Worm (Caenorhabditis elegans) whole organism, L1 larva: Measurements from ENCODE around the gene cyp-13A10.

Source experiments
- C04F5.9 ChIP-seq: sonication (generic microtip); optimal IDR thresholded peaks from 2 replicates; lab custom pipeline; 2016; ENCODE audit warnings: missing genetic modification characterization, missing compliant biosample characterization
- F16B12.6 ChIP-seq: fragments of 150-350 bp; optimal IDR thresholded peaks from 2 replicates; lab custom pipeline; 2014; ENCODE audit warnings: missing biosample characterization, missing genetic modification characterization
- Y116A8C.19 ChIP-seq: sonication (generic microtip); optimal IDR thresholded peaks from 2 replicates; lab custom pipeline; 2016; ENCODE audit warnings: missing compliant biosample characterization, missing genetic modification characterization, borderline replicate concordance
- aha-1 ChIP-seq: fragments of 150-350 bp; optimal IDR thresholded peaks from 2 replicates; lab custom pipeline; 2014; ENCODE audit warnings: missing biosample characterization, missing genetic modification characterization
- aly-2 ChIP-seq: fragments of 150-350 bp; optimal IDR thresholded peaks from 2 replicates; lab custom pipeline; 2014; ENCODE audit warnings: missing biosample characterization, missing genetic modification characterization
- blmp-1 ChIP-seq: fragments of 150-350 bp; optimal IDR thresholded peaks from 2 replicates; lab custom pipeline; 2014; ENCODE audit warnings: missing biosample characterization, missing genetic modification characterization
- ceh-63 ChIP-seq: fragments of 200-800 bp; sonication (Bioruptor generic); optimal IDR thresholded peaks from 2 replicates; lab custom pipeline; 2018; ENCODE audit warnings: mild to moderate bottlenecking, missing genetic modification characterization, missing compliant biosample characterization
- ceh-82 ChIP-seq, 3 experiments: fragments of 150-350 bp in 1 of 3; sonication (generic microtip) in 2 of 3; optimal IDR thresholded peaks; 2 replicates each; lab custom pipeline; 2014 to 2017; ENCODE audit warnings: missing biosample characterization in 3 of 3, missing genetic modification characterization in 3 of 3
- ceh-88 ChIP-seq: fragments of 200-800 bp; sonication (Bioruptor generic); IDR thresholded peaks from 2 replicates; pipeline ENCODE4 v1.3.6; 2022; ENCODE audit warnings: missing genetic modification characterization, missing compliant biosample characterization
- ces-1 ChIP-seq: fragments of 150-350 bp; optimal IDR thresholded peaks from 2 replicates; lab custom pipeline; 2014; ENCODE audit warnings: missing biosample characterization, missing genetic modification reagents, missing genetic modification characterization
- dpl-1 ChIP-seq, 3 experiments: fragments of 150-350 bp in 2 of 3; sonication (generic microtip) in 1 of 3; optimal IDR thresholded peaks; 2 replicates each; lab custom pipeline; 2014 to 2017; ENCODE audit warnings: missing biosample characterization in 3 of 3, missing genetic modification characterization in 3 of 3, missing genetic modification reagents in 3 of 3
- dsc-1 ChIP-seq: sonication (generic microtip); optimal IDR thresholded peaks from 2 replicates; lab custom pipeline; 2016; ENCODE audit warnings: mild to moderate bottlenecking, missing genetic modification characterization, missing compliant biosample characterization
- efl-1 ChIP-seq, 4 experiments: fragments of 150-350 bp; optimal IDR thresholded peaks in 3 of 4; peaks in 1 of 4; 1 replicate in 1 of 4; 2 replicates in 3 of 4; lab custom pipeline; 2014; ENCODE audit warnings: missing biosample characterization in 2 of 4, missing genetic modification characterization in 2 of 4, missing genetic modification reagents in 2 of 4
- egl-27 ChIP-seq, 2 experiments: fragments of 150-350 bp in 1 of 2; sonication (generic microtip); optimal IDR thresholded peaks; 3 replicates each; lab custom pipeline; 2017 to 2018; ENCODE audit warnings: missing biosample characterization in 2 of 2, missing genetic modification characterization in 2 of 2, missing genetic modification reagents in 2 of 2
- elt-3 ChIP-seq, 6 experiments: fragments of 150-350 bp in 1 of 6; sonication (generic microtip); optimal IDR thresholded peaks; 2 replicates each; lab custom pipeline; 2017 to 2018; ENCODE audit warnings: missing biosample characterization in 6 of 6, missing genetic modification characterization in 6 of 6, inconsistent platforms in 1 of 6
- fkh-10 ChIP-seq: sonication (generic microtip); optimal IDR thresholded peaks from 2 replicates; lab custom pipeline; 2017; ENCODE audit warnings: missing biosample characterization, missing genetic modification reagents, missing genetic modification characterization
- fkh-4 ChIP-seq: sonication (generic microtip); optimal IDR thresholded peaks from 2 replicates; lab custom pipeline; 2016; ENCODE audit warnings: missing compliant biosample characterization, missing genetic modification characterization, borderline replicate concordance
- fkh-8 ChIP-seq: sonication (generic microtip); optimal IDR thresholded peaks from 2 replicates; lab custom pipeline; 2016; ENCODE audit warnings: mild to moderate bottlenecking, missing genetic modification characterization, missing compliant biosample characterization
- fos-1 ChIP-seq: fragments of 150-350 bp; optimal IDR thresholded peaks from 2 replicates; lab custom pipeline; 2014; ENCODE audit warnings: missing biosample characterization, missing genetic modification characterization
- hpl-2 ChIP-seq: fragments of 150-350 bp; optimal IDR thresholded peaks from 2 replicates; lab custom pipeline; 2014; ENCODE audit warnings: missing biosample characterization, missing genetic modification reagents, missing genetic modification characterization
- jun-1 ChIP-seq: fragments of 150-350 bp; optimal IDR thresholded peaks from 2 replicates; lab custom pipeline; 2014; ENCODE audit warnings: missing biosample characterization, missing genetic modification reagents, missing genetic modification characterization
- lin-13 ChIP-seq: fragments of 150-350 bp; optimal IDR thresholded peaks from 2 replicates; lab custom pipeline; 2014; ENCODE audit warnings: missing biosample characterization, missing genetic modification reagents, missing genetic modification characterization
- lin-14 ChIP-seq: fragments of 200-800 bp; sonication (Bioruptor generic); optimal IDR thresholded peaks from 2 replicates; lab custom pipeline; 2018; ENCODE audit warnings: mild to moderate bottlenecking, missing genetic modification characterization, moderate library complexity, missing compliant biosample characterization
- lin-35 ChIP-seq, 2 experiments: fragments of 150-350 bp; optimal IDR thresholded peaks; 2 replicates each; lab custom pipeline; 2014; ENCODE audit warnings: missing biosample characterization in 2 of 2, missing genetic modification characterization in 2 of 2, missing genetic modification reagents in 2 of 2
- lin-39 ChIP-seq: fragments of 150-350 bp; optimal IDR thresholded peaks from 2 replicates; lab custom pipeline; 2014; ENCODE audit warnings: missing biosample characterization, missing genetic modification reagents, missing genetic modification characterization
- mab-9 ChIP-seq: fragments of 200-800 bp; sonication (Bioruptor generic); IDR thresholded peaks from 2 replicates; pipeline ENCODE4 v1.3.6; 2022; ENCODE audit warnings: missing genetic modification reagents, missing genetic modification characterization, missing compliant biosample characterization
- mep-1 ChIP-seq: fragments of 150-350 bp; optimal IDR thresholded peaks from 2 replicates; lab custom pipeline; 2014; ENCODE audit warnings: missing biosample characterization, missing genetic modification characterization
- nhr-12 ChIP-seq: sonication (generic microtip); optimal IDR thresholded peaks from 2 replicates; lab custom pipeline; 2017; ENCODE audit warnings: missing biosample characterization, missing genetic modification characterization
- nhr-237 ChIP-seq: fragments of 150-350 bp; optimal IDR thresholded peaks from 2 replicates; lab custom pipeline; 2014; ENCODE audit warnings: missing biosample characterization, missing genetic modification characterization
- nhr-28 ChIP-seq: fragments of 150-350 bp; optimal IDR thresholded peaks from 2 replicates; lab custom pipeline; 2014; ENCODE audit warnings: missing biosample characterization, missing genetic modification characterization
- nhr-47 ChIP-seq: sonication (generic microtip); optimal IDR thresholded peaks from 2 replicates; lab custom pipeline; 2016; ENCODE audit warnings: mild to moderate bottlenecking, missing genetic modification characterization, moderate library complexity, missing compliant biosample characterization
- nhr-84 ChIP-seq: sonication (generic microtip); optimal IDR thresholded peaks from 2 replicates; lab custom pipeline; 2017; ENCODE audit warnings: missing biosample characterization, missing genetic modification characterization
- nhr-85 ChIP-seq: sonication (generic microtip); peaks from one replicate; lab custom pipeline; 2016; ENCODE audit warnings: missing genetic modification characterization, inconsistent platforms, missing compliant biosample characterization
- nhr-90 ChIP-seq: sonication (generic microtip); optimal IDR thresholded peaks from 2 replicates; lab custom pipeline; 2016; ENCODE audit warnings: mild to moderate bottlenecking, missing genetic modification characterization, missing compliant biosample characterization; ENCODE audit not compliant: poor library complexity
- pax-3 ChIP-seq: fragments of 200-800 bp; sonication (Bioruptor generic); optimal IDR thresholded peaks from 2 replicates; lab custom pipeline; 2018; ENCODE audit warnings: mild to moderate bottlenecking, missing genetic modification characterization, moderate library complexity, missing compliant biosample characterization
- rnt-1 ChIP-seq: sonication (generic microtip); optimal IDR thresholded peaks from 2 replicates; lab custom pipeline; 2016; ENCODE audit warnings: mild to moderate bottlenecking, missing genetic modification characterization, moderate library complexity, missing compliant biosample characterization
- skn-1 ChIP-seq: fragments of 150-350 bp; optimal IDR thresholded peaks from 2 replicates; lab custom pipeline; 2014; ENCODE audit warnings: missing biosample characterization, missing genetic modification characterization
- snpc-4 ChIP-seq: fragments of 150-350 bp; optimal IDR thresholded peaks from 2 replicates; lab custom pipeline; 2014; ENCODE audit warnings: missing biosample characterization, missing genetic modification characterization
- snu-23 ChIP-seq: sonication (generic microtip); optimal IDR thresholded peaks from 2 replicates; lab custom pipeline; 2016; ENCODE audit warnings: missing genetic modification characterization, missing compliant biosample characterization
- sup-37 ChIP-seq: fragments of 200-800 bp; sonication (Bioruptor generic); optimal IDR thresholded peaks from 2 replicates; lab custom pipeline; 2018; ENCODE audit warnings: mild to moderate bottlenecking, missing genetic modification characterization, missing compliant biosample characterization
- swsn-7 ChIP-seq: sonication (generic microtip); optimal IDR thresholded peaks from 2 replicates; lab custom pipeline; 2016; ENCODE audit warnings: missing genetic modification characterization, missing compliant biosample characterization
- tbx-2 ChIP-seq: sonication (generic microtip); optimal IDR thresholded peaks from 2 replicates; lab custom pipeline; 2016; ENCODE audit warnings: missing genetic modification characterization, missing compliant biosample characterization
- unc-62 ChIP-seq: fragments of 150-350 bp; optimal IDR thresholded peaks from 2 replicates; lab custom pipeline; 2014; ENCODE audit warnings: missing biosample characterization, missing genetic modification reagents, missing genetic modification characterization
- unc-86 ChIP-seq: sonication (generic microtip); optimal IDR thresholded peaks from 2 replicates; lab custom pipeline; 2016; ENCODE audit warnings: missing genetic modification characterization, missing compliant biosample characterization
- vab-15 ChIP-seq: sonication (generic microtip); optimal IDR thresholded peaks from 2 replicates; lab custom pipeline; 2017; ENCODE audit warnings: missing genotype, mild to moderate bottlenecking, missing genetic modification characterization, missing compliant biosample characterization
- xbp-1 ChIP-seq: sonication (generic microtip); optimal IDR thresholded peaks from 2 replicates; lab custom pipeline; 2016; ENCODE audit warnings: missing genetic modification characterization, missing compliant biosample characterization
- zag-1 ChIP-seq: fragments of 150-350 bp; optimal IDR thresholded peaks from 2 replicates; lab custom pipeline; 2014; ENCODE audit warnings: missing biosample characterization, missing genetic modification characterization
- zip-4 ChIP-seq: fragments of 200-800 bp; sonication (Bioruptor generic); optimal IDR thresholded peaks from 2 replicates; lab custom pipeline; 2018; ENCODE audit warnings: mild to moderate bottlenecking, missing genetic modification characterization, moderate library complexity, missing compliant biosample characterization

The cyp-13A10 gene

DNA sequence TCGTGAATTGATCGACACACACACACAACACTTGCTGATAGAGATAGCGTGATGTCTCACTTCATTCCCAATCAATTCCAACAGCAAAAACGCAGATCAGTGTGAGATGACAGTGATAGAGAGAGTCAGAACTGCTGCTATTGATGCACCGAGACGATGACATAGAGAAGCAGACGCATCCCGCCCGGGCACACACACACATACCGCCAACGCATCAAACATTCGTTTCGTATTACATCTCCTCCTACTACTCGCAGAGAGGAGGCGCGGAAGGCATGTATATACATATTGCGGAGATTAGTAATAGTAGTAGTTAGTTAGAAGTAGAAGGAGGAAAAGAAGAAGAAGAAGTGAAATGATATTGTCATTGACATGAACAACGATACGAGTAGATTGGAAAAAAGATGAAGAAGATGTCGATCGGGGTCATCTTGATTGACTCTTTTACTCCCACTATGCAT is 43.3 kb downstream of the cyp-13A10 start (continued):
- TF ChIP-seq dsc-1 (tag; lab: Kevin White, UChicago) (peak; percentile 40), fkh-8 (no peak), tbx-2 (tag; lab: Kevin White, UChicago) (peak; percentile 0), ceh-63 (GFP tag; lab: Kevin White, UChicago) (no peak), dpl-1 (GFP tag; optimal IDR thresholded peaks at IDR 0.05; lab: Kevin White, UChicago) (peak in 1 of 3 experiments; percentile 17), nhr-90 (peak; percentile 72), unc-62 (GFP tag; lab: Kevin White, UChicago) (no peak), nhr-85 (tag; lab: Kevin White, UChicago) (peak; percentile 87), lin-35 (GFP tag; optimal IDR thresholded peaks at IDR 0.05; lab: Kevin White, UChicago) (peak; percentile 4 to 64), mep-1 (peak; percentile 59), aly-2 (tag; lab: Kevin White, UChicago) (peak; percentile 30), blmp-1 (tag; lab: Kevin White, UChicago) (peak; percentile 79), ceh-88 (GFP tag; lab: Robert Waterston, UW) (no peak), efl-1 (optimal IDR thresholded peaks at IDR 0.05; lab: Kevin White, UChicago) (peak; percentile 33 to 43), efl-1 (GFP tag; optimal IDR thresholded peaks at IDR 0.05 in 1 of 2; lab: Kevin White, UChicago) (no peak), snu-23 (GFP tag; lab: Kevin White, UChicago) (peak; percentile 79), rnt-1 (tag; lab: Kevin White, UChicago) (peak; percentile 71), jun-1 (tag; lab: Kevin White, UChicago) (peak; percentile 59), vab-15 (no peak)

DNA sequence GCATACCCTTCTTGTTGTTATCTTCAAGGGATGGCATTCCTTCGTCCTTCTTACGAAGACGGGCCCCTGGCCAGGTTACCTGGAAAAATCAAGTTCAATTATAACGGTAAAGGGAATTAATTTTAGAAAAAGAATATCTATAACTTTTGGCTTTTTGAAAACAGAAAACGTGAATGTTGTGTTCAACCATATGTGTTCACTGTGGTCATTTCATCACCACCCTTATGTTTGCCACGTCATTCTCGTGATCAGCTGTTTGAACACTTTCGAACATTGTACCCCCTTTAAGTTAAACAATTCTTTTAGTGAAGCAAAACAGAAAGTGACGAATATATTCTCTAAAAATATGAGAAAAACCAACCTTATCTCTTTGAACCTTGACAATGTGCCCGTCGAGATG is 43.9 kb downstream of the cyp-13A10 start:
- TF ChIP-seq efl-1 (optimal IDR thresholded peaks at IDR 0.05; lab: Kevin White, UChicago), result no peak
- peak in 1 of 2 experiments; percentile 39 for TF ChIP-seq efl-1 (GFP tag; optimal IDR thresholded peaks at IDR 0.05 in 1 of 2; lab: Kevin White, UChicago)
- TF ChIP-seq C04F5.9 (tag; lab: Kevin White, UChicago), result no peak
- TF ChIP-seq zag-1, result no peak
- no peak for TF ChIP-seq snpc-4 (tag; lab: Kevin White, UChicago)
- TF ChIP-seq xbp-1 (tag; lab: Kevin White, UChicago), result no peak
- TF ChIP-seq nhr-28 (tag; lab: Kevin White, UChicago), result no peak
- peak; percentile 26 for TF ChIP-seq nhr-85 (tag; lab: Kevin White, UChicago)

DNA sequence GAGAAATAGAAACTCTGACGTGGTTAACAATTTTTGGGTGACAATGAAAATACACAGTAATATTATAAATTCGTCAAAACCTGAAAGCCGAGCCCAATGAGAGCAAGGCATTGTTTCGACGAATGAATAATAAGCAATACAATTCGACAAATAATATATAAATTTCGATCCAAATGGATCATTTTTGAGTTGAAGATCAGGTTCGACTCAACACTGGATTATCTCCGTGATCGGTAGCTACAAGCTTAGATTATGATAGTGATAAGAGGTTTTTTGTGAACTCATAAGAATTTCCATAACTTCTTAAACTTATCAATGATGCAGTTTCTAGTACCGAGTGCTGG is 44.8 kb downstream of the cyp-13A10 start:
- TF ChIP-seq Y116A8C.19 (tag; lab: Kevin White, UChicago) (no peak), ceh-82 (tag; optimal IDR thresholded peaks at IDR 0.05; lab: Kevin White, UChicago) (no peak), egl-27 (tag; optimal IDR thresholded peaks at IDR 0.05; lab: Kevin White, UChicago) (no peak), lin-14 (GFP tag; lab: Kevin White, UChicago) (peak; percentile 21), tbx-2 (tag; lab: Kevin White, UChicago) (no peak), nhr-47 (tag; lab: Kevin White, UChicago) (no peak), sup-37 (no peak), fkh-10 (GFP tag; lab: Kevin White, UChicago) (no peak), F16B12.6 (tag; lab: Kevin White, UChicago) (no peak), jun-1 (tag; lab: Kevin White, UChicago) (peak; percentile 2), rnt-1 (tag; lab: Kevin White, UChicago) (no peak), fkh-4 (tag; lab: Kevin White, UChicago) (no peak), hpl-2 (GFP tag; lab: Kevin White, UChicago) (no peak), nhr-12 (no peak), xbp-1 (tag; lab: Kevin White, UChicago) (no peak), swsn-7 (no peak), nhr-84 (no peak), elt-3 (tag; optimal IDR thresholded peaks at IDR 0.05; lab: Kevin White, UChicago) (no peak), ces-1 (GFP tag; lab: Kevin White, UChicago) (no peak), zip-4 (peak; percentile 16), aha-1 (no peak), unc-86 (tag; lab: Kevin White, UChicago) (no peak), lin-13 (GFP tag; lab: Kevin White, UChicago) (no peak), nhr-90 (peak; percentile 25), mep-1 (no peak), fos-1 (no peak), snu-23 (GFP tag; lab: Kevin White, UChicago) (peak; percentile 19), lin-39 (tag; lab: Kevin White, UChicago) (no peak), skn-1 (tag; lab: Kevin White, UChicago) (no peak), mab-9 (GFP tag; lab: Robert Waterston, UW) (no peak), pax-3 (tag; lab: Kevin White, UChicago) (no peak), nhr-85 (tag; lab: Kevin White, UChicago) (no peak), fkh-8 (no peak), nhr-237 (no peak)
